Fruit fly (Drosophila melanogaster) whole organism, wandering third instar larva: Measurements from ENCODE around the gene CG17917.

Experiments
- Dfd ChIP-seq: fragments of >200 bp; optimal IDR thresholded peaks from 2 replicates; lab custom pipeline; 2017; ENCODE audit warnings: missing biosample characterization, missing genetic modification characterization
- Rel ChIP-seq, 2 experiments: fragments of 200-800 bp; sonication (Bioruptor generic) in 1 of 2; optimal IDR thresholded peaks; 2 replicates in 1 of 2; 3 replicates in 1 of 2; lab custom pipeline; 2016 to 2019; ENCODE audit warnings: mild to moderate bottlenecking in 2 of 2, missing biosample characterization in 2 of 2, missing genetic modification characterization in 2 of 2, moderate library complexity in 1 of 2
- brk ChIP-seq: fragments of 200-800 bp; sonication (Bioruptor generic); optimal IDR thresholded peaks from 2 replicates; lab custom pipeline; 2016; ENCODE audit warnings: missing biosample characterization, mild to moderate bottlenecking, missing genetic modification characterization
- woc ChIP-seq: sonication (Bioruptor generic); optimal IDR thresholded peaks from 2 replicates; lab custom pipeline; 2016; ENCODE audit warnings: missing biosample characterization, mild to moderate bottlenecking, missing genetic modification characterization

DNA sequence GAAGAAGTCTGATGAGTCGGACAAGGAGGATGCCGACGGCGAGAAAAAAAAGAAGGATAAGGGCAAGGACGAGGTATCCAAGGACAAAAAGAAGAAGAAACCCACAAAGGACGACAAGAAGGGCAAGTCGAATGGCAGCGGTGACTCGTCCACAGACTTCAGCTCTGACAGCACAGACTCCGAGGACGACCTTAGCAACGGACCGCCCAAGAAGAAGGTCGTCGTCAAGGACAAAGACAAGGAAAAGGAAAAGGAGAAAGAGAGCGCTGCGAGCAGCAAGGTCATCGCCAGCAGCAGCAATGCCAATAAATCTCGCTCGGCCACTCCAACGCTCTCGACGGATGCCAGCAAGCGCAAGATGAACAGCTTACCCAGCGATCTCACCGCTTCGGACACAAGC, 40.0 kb downstream of the CG17917 start:
- TF ChIP-seq woc (GFP tag; lab: Kevin White, UChicago) (no peak), Dfd (GFP tag; lab: Kevin White, UChicago) (no peak), Rel (GFP tag; optimal IDR thresholded peaks at IDR 0.05; lab: Kevin White, UChicago) (no peak), Rel (tag; optimal IDR thresholded peaks at IDR 0.05; lab: Kevin White, UChicago) (no peak), brk (GFP tag; lab: Kevin White, UChicago) (no peak)
